Fruit fly (Drosophila melanogaster): ENCODE measurements around the gene CG8478.
A peak's percentile ranks its signal among the peaks of the same experiment; 100 is the strongest.

CG8478 gene

DNA sequence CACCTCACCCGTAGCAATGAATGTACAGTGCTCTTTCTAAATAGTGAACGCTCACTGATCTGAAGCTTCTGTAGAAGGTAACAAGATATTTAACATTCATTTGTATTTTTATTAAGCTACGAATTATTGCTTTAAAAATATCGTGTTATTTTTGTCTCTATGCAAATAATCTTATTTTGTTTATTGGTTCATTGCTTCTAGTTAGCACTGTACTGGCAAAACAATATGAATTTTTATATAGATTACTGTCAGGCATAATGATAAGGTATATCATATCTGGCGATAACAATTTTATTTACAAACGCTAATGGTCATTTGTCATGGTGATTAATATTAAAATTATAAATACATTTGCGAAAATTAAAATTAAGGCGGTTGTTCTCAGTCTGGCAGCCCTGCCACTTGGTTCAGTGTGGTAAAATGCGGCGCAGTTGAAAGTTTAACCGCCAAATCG is 8.1 kb downstream of the CG8478 start, which contains the start of gene CG9471 (continued):
- TF ChIP-seq Elba2 (GFP tag; optimal IDR thresholded peaks at IDR 0.05) = peak; percentile 54
- TF ChIP-seq Trl (optimal IDR thresholded peaks at IDR 0.05) = no peak
- TF ChIP-seq Trl (GFP tag; optimal IDR thresholded peaks at IDR 0.05) = peak; percentile 93
- peak; percentile 68 for TF ChIP-seq Mad (GFP tag; optimal IDR thresholded peaks at IDR 0.05)
- TF ChIP-seq h (optimal IDR thresholded peaks at IDR 0.05) = no peak
- peak; percentile 86 for TF ChIP-seq nom (GFP tag; optimal IDR thresholded peaks at IDR 0.05)
- peak; percentile 83 for TF ChIP-seq Mes4 (GFP tag; optimal IDR thresholded peaks at IDR 0.05)
- no peak for TF ChIP-seq CG14860 (GFP tag; IDR thresholded peaks at IDR 0.05; ENCODE audit: partially characterized antibody)
- TF ChIP-seq pros (GFP tag; optimal IDR thresholded peaks at IDR 0.05) = no peak
- TF ChIP-seq ttk (GFP tag; IDR thresholded peaks at IDR 0.05) = peak; percentile 87
- TF ChIP-seq CG3407 (GFP tag; optimal IDR thresholded peaks at IDR 0.05) = peak; percentile 75
- TF ChIP-seq sens (GFP tag) = peak; percentile 98
- TF ChIP-seq shn (GFP tag; optimal IDR thresholded peaks at IDR 0.05) = peak; percentile 79
- TF ChIP-seq CG32532 (GFP tag; IDR thresholded peaks at IDR 0.05) = peak; percentile 94
- no peak for TF ChIP-seq Dfd (GFP tag; optimal IDR thresholded peaks at IDR 0.05)
- TF ChIP-seq CG11456 (GFP tag; IDR thresholded peaks at IDR 0.05) = peak; percentile 88
- TF ChIP-seq ap (GFP tag; IDR thresholded peaks at IDR 0.05) = peak; percentile 90
- TF ChIP-seq CG7963 (GFP tag; IDR thresholded peaks at IDR 0.05; ENCODE audit: partially characterized antibody) = no peak
- TF ChIP-seq dm (GFP tag; optimal IDR thresholded peaks at IDR 0.05) = peak; percentile 68
- TF ChIP-seq CG34224 (GFP tag; IDR thresholded peaks at IDR 0.05; ENCODE audit: partially characterized antibody) = no peak
- TF ChIP-seq br (optimal IDR thresholded peaks at IDR 0.05) = no peak
- peak; percentile 92 for TF ChIP-seq fd96Cb (tag; optimal IDR thresholded peaks at IDR 0.05)
- peak; percentile 93 for TF ChIP-seq Meics (GFP tag; optimal IDR thresholded peaks at IDR 0.05)
- peak; percentile 91 for TF ChIP-seq B-H2 (GFP tag; optimal IDR thresholded peaks at IDR 0.05)
- peak; percentile 94 for TF ChIP-seq Hsf (GFP tag; optimal IDR thresholded peaks at IDR 0.05)
- TF ChIP-seq CG3726 (GFP tag; IDR thresholded peaks at IDR 0.05) = peak; percentile 85; the same call in 2 of the 3 replicates
- TF ChIP-seq CG11504 (tag; optimal IDR thresholded peaks at IDR 0.05) = peak; percentile 92
- TF ChIP-seq E2f1 (GFP tag; IDR thresholded peaks at IDR 0.05) = peak; percentile 91
- TF ChIP-seq pnt (GFP tag; optimal IDR thresholded peaks at IDR 0.05) = peak; percentile 89
- TF ChIP-seq CG13424 (tag; optimal IDR thresholded peaks at IDR 0.05) = peak; percentile 90
- no peak for TF ChIP-seq pan (optimal IDR thresholded peaks at IDR 0.05)
- TF ChIP-seq pan (GFP tag; optimal IDR thresholded peaks at IDR 0.05 in 1 of 2, IDR thresholded peaks at IDR 0.05 in 1 of 2) = peak in 1 of 2 experiments; percentile 95
- TF ChIP-seq Tbp (GFP tag; optimal IDR thresholded peaks at IDR 0.05) = no peak
- TF ChIP-seq CG15479 (GFP tag; optimal IDR thresholded peaks at IDR 0.05) = no peak
- TF ChIP-seq otp (GFP tag; IDR thresholded peaks at IDR 0.05) = peak; percentile 85; the same call in 2 of the 3 replicates
- peak; percentile 88 for TF ChIP-seq peb (GFP tag; IDR thresholded peaks at IDR 0.05)
- TF ChIP-seq CG42726 (GFP tag; IDR thresholded peaks at IDR 0.05; ENCODE audit: partially characterized antibody) = no peak
- TF ChIP-seq Hr39 (optimal IDR thresholded peaks at IDR 0.05) = no peak
- TF ChIP-seq NfI (GFP tag; optimal IDR thresholded peaks at IDR 0.05) = peak; percentile 91
- peak; percentile 65 for TF ChIP-seq Neu2 (GFP tag; optimal IDR thresholded peaks at IDR 0.05; ENCODE audit: borderline replicate concordance)
- TF ChIP-seq Spps (tag; optimal IDR thresholded peaks at IDR 0.05) = peak; percentile 83
- TF ChIP-seq CG10654 (GFP tag; optimal IDR thresholded peaks at IDR 0.05) = peak; percentile 89
- peak; percentile 75 for TF ChIP-seq Nf-YB (GFP tag; optimal IDR thresholded peaks at IDR 0.05)
- TF ChIP-seq CG17328 (GFP tag; IDR thresholded peaks at IDR 0.05) = peak; percentile 91
- TF ChIP-seq CG7745 (tag; optimal IDR thresholded peaks at IDR 0.05) = peak; percentile 58
- peak; percentile 90 for TF ChIP-seq sd (tag; optimal IDR thresholded peaks at IDR 0.05)
- TF ChIP-seq z (GFP tag; IDR thresholded peaks at IDR 0.05) = peak; percentile 32; the same call in 2 of the 3 replicates
- peak; percentile 82 for TF ChIP-seq klu (GFP tag; IDR thresholded peaks at IDR 0.05)
- peak; percentile 89 for TF ChIP-seq gro (GFP tag; optimal IDR thresholded peaks at IDR 0.05)
- no peak for TF ChIP-seq ato (GFP tag; IDR thresholded peaks at IDR 0.05; ENCODE audit: partially characterized antibody)
- TF ChIP-seq Scr (GFP tag; IDR thresholded peaks at IDR 0.05; ENCODE audit: partially characterized antibody) = no peak
- TF ChIP-seq CG7786 (GFP tag; optimal IDR thresholded peaks at IDR 0.05) = peak; percentile 93

All from whole organism, embryonic.